Fruit fly (Drosophila melanogaster) whole organism: ENCODE results near the gene Lrch.

Experiments
- CG8478 ChIP-seq: fragments of >200 bp; optimal IDR thresholded peaks from 2 replicates; lab custom pipeline; 2018; ENCODE audit warnings: inconsistent platforms
- Dll ChIP-seq: fragments of >200 bp; optimal IDR thresholded peaks from 2 replicates; lab custom pipeline; 2017
- EcR ChIP-seq, 2 experiments: fragments of >200 bp; optimal IDR thresholded peaks; 2 replicates each; lab custom pipeline; 2017; ENCODE audit warnings: missing biosample characterization in 2 of 2, missing genetic modification characterization in 2 of 2, missing genetic modification reagents in 2 of 2
- pan ChIP-seq: fragments of >200 bp; optimal IDR thresholded peaks from 2 replicates; lab custom pipeline; 2017
- psq ChIP-seq: fragments of >200 bp; optimal IDR thresholded peaks from 2 replicates; lab custom pipeline; 2017
- usp ChIP-seq: fragments of >200 bp; optimal IDR thresholded peaks from 2 replicates; lab custom pipeline; 2017; ENCODE audit warnings: missing biosample characterization, missing genetic modification characterization, mixed read lengths

Lrch gene

DNA sequence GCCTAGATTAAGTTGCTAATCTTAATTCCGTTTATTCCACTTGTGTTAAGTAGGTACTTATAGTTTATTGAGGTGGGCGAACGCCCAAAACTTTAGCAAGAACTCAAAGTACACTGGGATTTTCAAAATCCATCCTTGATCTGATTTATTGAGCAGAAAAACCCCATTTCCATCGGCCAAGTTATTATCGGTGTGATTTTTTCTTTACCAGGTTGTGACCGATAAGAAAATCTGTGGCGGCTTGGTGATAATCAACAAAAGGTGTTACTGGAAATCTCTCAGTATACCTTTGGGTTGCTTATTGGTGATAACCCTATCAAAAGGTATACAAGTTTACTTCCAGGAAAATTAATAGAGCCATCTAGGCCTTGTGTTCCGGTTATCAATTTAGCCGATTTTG, 36.5 kb upstream of the Lrch start:
- no peak for TF ChIP-seq psq
- TF ChIP-seq EcR (GFP tag; optimal IDR thresholded peaks at IDR 0.05; lab: Kevin White, UChicago): no peak
- no peak for TF ChIP-seq pan
- no peak for TF ChIP-seq usp
- no peak for TF ChIP-seq Dll (lab: Kevin White, UChicago)
- TF ChIP-seq CG8478 (lab: Kevin White, UChicago): no peak

DNA sequence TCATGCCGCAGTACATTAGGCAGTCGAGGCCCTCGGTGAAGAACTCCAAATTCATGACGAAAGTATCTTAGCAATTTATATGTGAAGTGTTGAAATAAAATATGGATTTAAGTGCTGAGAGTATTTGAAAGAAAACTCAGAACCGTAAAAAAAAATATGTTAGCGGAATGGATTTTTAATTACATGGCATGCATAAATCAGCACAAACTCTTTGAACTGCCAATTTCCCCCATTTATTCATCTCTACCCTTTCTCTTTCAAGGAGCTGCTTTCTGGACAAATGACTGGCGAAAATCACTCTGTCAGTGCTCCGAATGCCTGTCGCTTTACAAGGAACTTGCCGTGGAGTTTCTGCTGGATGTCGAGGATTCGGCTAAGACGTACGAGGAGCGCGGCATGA, 28.6 kb upstream of the Lrch start, which contains the start of gene Rsph9:
Gene Rsph9 (minus strand): TSS at position 101 of the 400 bp plus-strand sequence.
- TF ChIP-seq EcR (GFP tag; optimal IDR thresholded peaks at IDR 0.05; lab: Kevin White, UChicago) (no peak), pan (no peak), usp (no peak), Dll (lab: Kevin White, UChicago) (no peak), psq (no peak), CG8478 (lab: Kevin White, UChicago) (no peak)

DNA sequence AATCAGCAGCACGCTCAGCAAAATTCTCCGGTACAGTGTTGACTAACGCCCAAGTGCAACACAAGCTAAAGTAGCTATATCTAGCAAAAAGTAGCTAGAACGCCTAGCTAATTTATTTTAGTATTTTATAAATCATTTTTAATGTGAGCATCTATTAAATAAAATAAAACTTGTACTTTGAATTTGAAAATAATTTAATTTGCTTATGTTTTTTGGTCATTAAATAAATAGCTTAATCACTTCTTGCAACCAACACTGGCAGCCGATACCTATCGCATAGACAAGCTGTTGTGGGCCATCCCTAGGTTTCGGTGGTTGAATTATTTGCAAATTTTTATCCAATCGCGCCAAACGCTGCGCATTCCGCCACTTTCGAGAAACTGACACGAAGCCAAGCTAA, 26.4 kb upstream of the Lrch start, which contains the start of the genes Polr2J and CG15141:
Gene Polr2J (minus strand): TSS at position 49 of the 400 bp plus-strand sequence.
Gene CG15141 (plus strand): TSS at position 284 of the 400 bp plus-strand sequence.
- TF ChIP-seq EcR (GFP tag; optimal IDR thresholded peaks at IDR 0.05; lab: Kevin White, UChicago) (no peak), Dll (lab: Kevin White, UChicago) (no peak), psq (no peak), pan (no peak), CG8478 (lab: Kevin White, UChicago) (no peak), usp (no peak)

DNA sequence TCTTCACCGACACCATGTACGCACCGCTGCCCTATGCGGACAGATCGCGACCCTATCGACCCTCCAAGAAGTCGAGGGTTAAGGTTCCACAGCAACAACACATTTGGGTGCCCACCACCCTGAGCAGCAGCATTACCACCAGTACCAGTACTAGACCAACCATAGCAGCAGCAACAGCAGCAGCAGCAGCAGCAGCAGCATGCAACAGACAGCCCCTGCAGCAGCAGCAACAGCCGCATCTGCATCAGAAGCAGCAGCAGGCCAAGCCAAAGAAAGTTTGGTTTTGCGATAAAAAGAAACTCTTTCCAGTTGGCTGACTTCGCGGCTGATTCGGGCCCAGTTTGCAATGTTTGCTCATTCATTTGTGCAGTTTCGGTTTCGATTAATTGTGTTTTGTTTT, 18.6 kb upstream of the Lrch start:
- no peak for TF ChIP-seq CG8478 (lab: Kevin White, UChicago)

DNA sequence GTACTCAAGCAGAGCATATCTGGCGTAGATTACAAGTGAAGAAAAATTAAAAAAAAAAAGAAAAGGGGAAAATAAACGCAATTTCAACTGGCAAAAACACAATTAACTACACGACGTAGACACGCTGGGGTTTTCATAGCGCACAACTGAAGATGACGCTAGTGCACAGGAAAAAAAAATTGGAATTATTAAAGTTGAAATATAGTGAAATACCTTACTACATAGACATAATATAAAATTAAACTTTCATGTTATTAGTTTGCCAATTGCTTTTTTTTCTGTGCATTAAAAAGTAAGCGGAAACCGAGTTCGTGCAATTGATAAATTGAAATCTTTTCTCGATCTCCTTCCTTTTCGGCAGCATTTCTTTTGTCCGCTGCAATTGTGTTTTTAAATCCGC, 13.5 kb upstream of the Lrch start:
- TF ChIP-seq usp (no peak), CG8478 (lab: Kevin White, UChicago) (no peak), pan (no peak), psq (no peak), EcR (GFP tag; optimal IDR thresholded peaks at IDR 0.05; lab: Kevin White, UChicago) (no peak), Dll (lab: Kevin White, UChicago) (no peak)

DNA sequence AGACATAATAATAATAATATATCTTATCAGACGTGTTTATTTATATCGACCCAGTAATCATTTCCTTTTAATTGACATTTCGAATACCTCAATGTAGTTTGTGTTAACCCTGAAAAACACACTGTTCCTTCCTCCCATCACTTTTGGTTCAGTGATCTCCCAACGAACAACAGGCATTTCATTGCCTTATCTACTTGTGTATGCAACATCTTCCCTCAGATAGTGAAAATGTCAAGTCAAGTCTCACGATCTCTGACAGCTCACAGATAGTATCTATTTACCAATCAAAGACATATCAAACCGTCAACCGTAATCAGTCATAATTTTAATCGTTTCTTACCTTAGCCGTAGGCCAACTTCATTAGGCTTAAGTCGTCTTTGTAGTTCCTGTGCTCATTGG, 11.0 kb upstream of the Lrch start:
- no peak for TF ChIP-seq CG8478 (lab: Kevin White, UChicago)
- TF ChIP-seq Dll (lab: Kevin White, UChicago): no peak
- TF ChIP-seq EcR (GFP tag; optimal IDR thresholded peaks at IDR 0.05; lab: Kevin White, UChicago): no peak
- no peak for TF ChIP-seq usp

DNA sequence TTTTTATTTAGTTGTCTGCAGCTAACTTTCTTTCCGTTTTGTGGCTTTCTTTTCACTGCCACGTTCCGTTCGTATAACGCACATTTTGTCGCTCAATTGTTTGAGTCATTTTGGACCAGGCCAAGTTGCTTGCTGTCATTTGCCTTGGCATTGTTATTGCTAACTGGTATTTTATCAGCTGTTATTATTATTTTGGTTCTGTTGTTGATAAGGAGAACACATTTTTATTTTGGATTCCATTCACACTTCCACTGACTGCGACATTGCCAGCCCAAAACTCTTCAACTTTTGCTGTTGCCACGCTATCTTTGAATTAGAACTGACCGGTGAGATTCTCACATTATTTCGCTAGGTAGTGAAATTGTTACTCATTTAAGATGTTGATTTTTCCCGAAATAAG, 6.9 kb upstream of the Lrch start:
- TF ChIP-seq EcR (GFP tag; optimal IDR thresholded peaks at IDR 0.05; lab: Kevin White, UChicago) (no peak), psq (no peak), usp (no peak), pan (no peak), CG8478 (lab: Kevin White, UChicago) (no peak), Dll (lab: Kevin White, UChicago) (no peak)

DNA sequence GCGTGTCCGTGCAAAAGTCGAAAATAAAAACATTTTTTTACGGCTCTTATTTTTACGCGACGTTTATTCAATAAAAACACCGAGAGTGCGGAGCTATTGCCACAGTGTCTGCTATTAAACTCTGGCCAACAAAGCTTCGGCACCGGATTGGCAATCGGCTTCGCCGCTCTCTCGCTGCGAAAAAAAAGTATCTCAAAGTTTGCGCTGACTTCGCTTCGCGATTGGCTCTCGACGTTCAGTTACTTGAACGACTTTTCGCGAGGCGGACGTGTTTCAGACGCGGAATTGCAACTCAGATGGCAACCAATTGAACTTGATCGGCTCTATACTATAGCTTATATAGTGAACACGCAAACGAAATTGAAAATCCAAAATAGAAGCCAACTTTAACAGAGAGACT, 5.2 kb upstream of the Lrch start:
- TF ChIP-seq CG8478 (lab: Kevin White, UChicago): no peak
- TF ChIP-seq Dll (lab: Kevin White, UChicago): no peak
- TF ChIP-seq psq: no peak

DNA sequence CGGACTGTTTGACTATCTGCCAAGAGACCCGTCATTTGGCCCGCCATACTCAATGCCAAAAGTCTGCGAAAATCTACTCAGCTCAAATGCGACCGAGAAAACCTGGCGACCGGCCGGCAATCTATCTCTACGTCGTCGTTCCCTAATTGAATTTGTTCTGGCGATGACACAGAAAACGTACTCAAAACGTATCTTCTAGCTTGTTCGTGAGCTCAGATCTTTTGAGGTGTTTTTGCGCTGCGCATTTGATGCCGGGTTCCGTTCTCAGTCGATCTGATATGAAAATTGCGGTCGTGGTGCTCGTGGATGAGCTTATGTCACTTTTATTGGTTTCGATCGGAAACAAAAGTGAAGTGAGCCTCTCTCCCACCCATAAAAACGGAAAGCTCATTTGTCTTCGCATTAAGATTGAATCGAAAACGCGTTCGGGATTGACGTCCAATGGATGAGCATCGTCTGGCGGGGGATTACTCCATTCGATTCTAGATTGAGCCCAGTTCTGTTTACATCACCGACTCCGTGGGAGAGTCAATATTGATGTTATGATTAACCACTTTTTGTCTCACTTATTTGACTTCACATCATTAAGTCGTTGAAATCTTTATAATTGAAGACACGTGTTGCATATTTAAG, 3.9 kb upstream of the Lrch start:
- no peak for TF ChIP-seq psq
- no peak for TF ChIP-seq EcR (GFP tag; optimal IDR thresholded peaks at IDR 0.05; lab: Kevin White, UChicago)
- TF ChIP-seq Dll (lab: Kevin White, UChicago): no peak
- TF ChIP-seq usp: no peak
- TF ChIP-seq CG8478 (lab: Kevin White, UChicago): no peak
- TF ChIP-seq pan: no peak

DNA sequence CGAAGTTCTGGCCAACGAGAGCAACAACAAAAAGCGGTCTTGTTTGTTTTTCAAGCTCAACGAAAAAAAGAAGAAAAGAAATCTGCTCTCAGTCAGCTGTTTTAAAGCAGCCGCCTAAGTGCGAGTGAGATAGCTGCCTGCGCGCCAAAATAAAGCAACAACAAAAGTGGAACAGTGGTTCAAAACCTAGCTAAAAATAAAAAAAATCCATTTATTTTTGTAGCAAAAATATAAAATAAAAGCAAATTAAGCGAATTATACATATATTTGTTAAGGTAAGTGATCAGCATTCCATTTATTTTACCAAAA, 1.3 kb upstream of the Lrch start:
- no peak for TF ChIP-seq Dll (lab: Kevin White, UChicago)
- TF ChIP-seq psq: no peak
- TF ChIP-seq usp: no peak
- TF ChIP-seq CG8478 (lab: Kevin White, UChicago): no peak
- no peak for TF ChIP-seq pan
- no peak for TF ChIP-seq EcR (GFP tag; optimal IDR thresholded peaks at IDR 0.05; lab: Kevin White, UChicago)

DNA sequence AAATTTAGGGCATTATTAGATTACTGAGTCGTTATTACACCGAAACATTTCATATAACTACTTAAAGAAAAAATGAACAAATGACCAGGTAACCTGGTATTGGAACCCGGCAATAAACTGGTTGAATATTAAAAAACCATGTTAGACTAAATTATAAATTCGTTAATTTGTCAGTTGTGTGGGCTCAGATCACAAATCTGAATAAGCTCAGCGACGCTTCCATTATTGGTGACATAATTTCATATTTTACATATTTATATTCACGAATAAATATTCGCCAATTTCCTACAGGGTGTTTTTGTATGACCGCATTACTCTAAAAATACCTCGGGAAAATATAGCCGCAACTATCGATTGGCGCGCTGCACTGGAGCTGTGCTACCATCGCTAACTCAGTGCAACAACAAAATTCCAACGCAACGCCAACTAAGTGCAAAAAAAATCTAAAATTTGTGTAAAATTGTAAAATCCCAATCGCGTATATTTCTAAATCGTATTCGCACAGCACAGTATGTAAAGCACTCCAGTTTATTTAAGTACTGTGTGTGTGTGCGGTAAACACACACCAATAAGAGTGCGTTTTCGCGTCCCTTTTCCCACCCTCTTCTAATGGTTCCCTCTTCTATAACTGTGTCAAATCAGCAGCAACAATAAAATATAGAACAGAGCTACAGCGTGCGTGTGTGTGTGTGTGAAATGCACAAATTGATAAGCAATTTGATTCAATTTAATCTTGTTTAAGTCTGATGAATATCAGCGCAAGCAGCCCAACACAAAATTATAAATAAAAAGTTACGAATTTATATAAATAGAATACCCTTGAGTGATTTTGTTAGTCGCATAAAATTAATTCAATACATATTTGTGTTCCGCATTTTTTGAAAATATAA, 661 bp upstream of the Lrch start, which contains the start of gene CLIP-190:
Gene CLIP-190 (plus strand): TSS at position 370 of the 890 bp plus-strand sequence.
- TF ChIP-seq CG8478 (lab: Kevin White, UChicago): no peak
- TF ChIP-seq EcR (GFP tag; optimal IDR thresholded peaks at IDR 0.05; lab: Kevin White, UChicago): no peak
- no peak for TF ChIP-seq psq
- TF ChIP-seq usp: no peak
- no peak for TF ChIP-seq pan
- TF ChIP-seq Dll (lab: Kevin White, UChicago): no peak

DNA sequence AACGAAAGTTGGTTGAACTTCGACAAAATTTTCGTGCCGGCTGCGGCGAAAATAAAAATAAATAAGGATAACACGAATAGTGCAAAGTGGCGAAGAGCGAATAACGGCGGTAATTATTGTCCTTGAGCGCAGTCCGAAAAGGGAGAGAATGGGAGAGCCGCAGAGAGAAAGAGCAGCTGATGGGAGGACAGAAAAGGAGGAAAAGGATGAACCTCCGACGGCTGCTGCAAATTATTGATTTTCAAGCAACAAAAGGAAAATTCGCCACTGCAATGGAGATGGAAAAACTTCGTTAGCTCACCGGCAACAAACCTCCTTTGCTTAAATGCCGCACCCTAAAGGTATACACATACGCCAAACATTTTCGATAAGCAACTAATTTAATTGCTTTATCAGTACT, 1.1 kb downstream of the Lrch start:
- TF ChIP-seq pan (no peak), Dll (lab: Kevin White, UChicago) (no peak), EcR (GFP tag; optimal IDR thresholded peaks at IDR 0.05; lab: Kevin White, UChicago) (no peak), psq (no peak), usp (no peak)

DNA sequence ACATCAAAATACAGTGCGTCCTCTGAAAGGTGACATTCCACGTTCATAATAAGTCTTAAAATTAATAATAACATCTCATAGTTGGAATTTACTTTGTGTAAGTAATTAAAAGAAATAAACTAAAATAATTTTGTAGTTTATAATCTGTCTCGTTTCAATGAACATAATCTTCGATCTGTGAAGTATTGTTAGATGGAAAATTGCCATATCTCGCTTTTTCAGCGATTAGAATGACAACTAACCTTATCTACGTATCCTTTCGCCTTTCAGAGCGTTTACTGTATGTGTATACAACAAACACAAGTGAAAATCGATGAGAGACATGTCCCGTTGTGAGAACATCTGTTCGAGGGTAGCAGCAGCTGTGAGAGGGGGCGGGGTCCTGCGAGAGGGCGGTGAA, 1.6 kb downstream of the Lrch start:
- TF ChIP-seq pan (no peak), usp (no peak)
